Worm (Caenorhabditis elegans) whole organism, L4 larva: ENCODE measurements around the gene srh-39.

Experiments
- F10B5.3 ChIP-seq: sonication (generic microtip); optimal IDR thresholded peaks from 2 replicates; lab custom pipeline; 2016; ENCODE audit warnings: mild to moderate bottlenecking, missing genetic modification characterization, missing compliant biosample characterization
- Y48G9A.11 ChIP-seq: fragments of 200-800 bp; sonication (Bioruptor generic); IDR thresholded peaks from 2 replicates; pipeline ENCODE4 v1.3.6; 2022; ENCODE audit warnings: missing genetic modification reagents, missing genetic modification characterization, missing compliant biosample characterization
- Y5F2A.4 ChIP-seq: fragments of 200-800 bp; sonication (Bioruptor generic); optimal IDR thresholded peaks from 2 replicates; lab custom pipeline; 2018; ENCODE audit warnings: mild to moderate bottlenecking, missing genetic modification characterization, missing compliant biosample characterization
- ZK546.5 ChIP-seq, 2 experiments: sonication (generic microtip); optimal IDR thresholded peaks; 2 replicates each; lab custom pipeline; 2017; ENCODE audit warnings: missing biosample characterization in 2 of 2, missing genetic modification characterization in 2 of 2
- ama-1 ChIP-seq: fragments of 150-350 bp; optimal IDR thresholded peaks from 2 replicates; lab custom pipeline; 2014; ENCODE audit warnings: inconsistent platforms, mixed read lengths
- arid-1 ChIP-seq: fragments of 200-800 bp; sonication (Bioruptor generic); conservative IDR thresholded peaks from 2 replicates; pipeline ENCODE4 v1.3.6; 2022; ENCODE audit warnings: missing genetic modification reagents, missing genetic modification characterization, missing compliant biosample characterization
- attf-4 ChIP-seq: sonication (generic microtip); optimal IDR thresholded peaks from 3 replicates; lab custom pipeline; 2017; ENCODE audit warnings: missing biosample characterization, missing genetic modification characterization
- ceh-44 ChIP-seq: fragments of 200-800 bp; sonication (Bioruptor generic); IDR thresholded peaks from 2 replicates; pipeline ENCODE4 v1.3.6; 2022; ENCODE audit warnings: missing genetic modification reagents, missing genetic modification characterization, missing compliant biosample characterization
- ceh-62 ChIP-seq: sonication (generic microtip); optimal IDR thresholded peaks from 2 replicates; lab custom pipeline; 2017; ENCODE audit warnings: missing biosample characterization, missing genetic modification characterization
- ctbp-1 ChIP-seq: fragments of 200-800 bp; sonication (Bioruptor generic); IDR thresholded peaks from 2 replicates; pipeline ENCODE4 v1.3.6; 2022; ENCODE audit warnings: missing genetic modification reagents, missing genetic modification characterization, missing compliant biosample characterization
- daf-19 ChIP-seq: fragments of 200-800 bp; sonication (Bioruptor generic); conservative IDR thresholded peaks from 2 replicates; pipeline ENCODE4 v1.3.6; 2022; ENCODE audit warnings: missing genetic modification characterization, missing compliant biosample characterization
- dmd-6 ChIP-seq: fragments of 200-800 bp; sonication (Bioruptor generic); IDR thresholded peaks from 2 replicates; pipeline ENCODE4 v1.3.6; 2022; ENCODE audit warnings: missing genetic modification reagents, missing genetic modification characterization, missing compliant biosample characterization
- dpl-1 ChIP-seq: fragments of 150-350 bp; optimal IDR thresholded peaks from 2 replicates; lab custom pipeline; 2014; ENCODE audit warnings: missing biosample characterization, missing genetic modification reagents, missing genetic modification characterization
- dve-1 ChIP-seq: sonication (generic microtip); optimal IDR thresholded peaks from 2 replicates; lab custom pipeline; 2017; ENCODE audit warnings: antibody characterized with exemption, mild to moderate bottlenecking, missing genetic modification characterization, missing compliant biosample characterization; ENCODE audit not compliant: insufficient read depth
- fkh-10 ChIP-seq: fragments of 150-350 bp; optimal IDR thresholded peaks from 2 replicates; lab custom pipeline; 2014; ENCODE audit warnings: missing biosample characterization, missing genetic modification reagents, missing genetic modification characterization
- hlh-11 ChIP-seq: fragments of 200-800 bp; sonication (Bioruptor generic); optimal IDR thresholded peaks from 2 replicates; lab custom pipeline; 2018; ENCODE audit warnings: mild to moderate bottlenecking, missing genetic modification characterization, missing compliant biosample characterization
- hmg-1.1 ChIP-seq: fragments of 200-800 bp; sonication (Bioruptor generic); IDR thresholded peaks from 2 replicates; pipeline ENCODE4 v1.3.6; 2022; ENCODE audit warnings: missing genetic modification reagents, missing genetic modification characterization, missing compliant biosample characterization
- jun-1 ChIP-seq: fragments of 150-350 bp; optimal IDR thresholded peaks from 2 replicates; lab custom pipeline; 2014; ENCODE audit warnings: missing biosample characterization, missing genetic modification reagents, missing genetic modification characterization
- lin-15B ChIP-seq: fragments of 150-350 bp; sonication (generic microtip); optimal IDR thresholded peaks from 3 replicates; lab custom pipeline; 2014; ENCODE audit warnings: missing biosample characterization, missing genetic modification characterization
- lin-29 ChIP-seq: fragments of 200-800 bp; sonication (Bioruptor generic); IDR thresholded peaks from 2 replicates; pipeline ENCODE4 v1.3.6; 2022; ENCODE audit warnings: missing genetic modification reagents, missing genetic modification characterization, missing compliant biosample characterization
- lir-3 ChIP-seq: sonication (generic microtip); optimal IDR thresholded peaks from 2 replicates; lab custom pipeline; 2016; ENCODE audit warnings: mild to moderate bottlenecking, missing genetic modification characterization, missing compliant biosample characterization
- lsy-2 ChIP-seq, 2 experiments: fragments of 150-350 bp in 1 of 2; sonication (generic microtip) in 1 of 2; optimal IDR thresholded peaks; 2 replicates each; lab custom pipeline; 2014 to 2017; ENCODE audit warnings: missing biosample characterization in 2 of 2, missing genetic modification characterization in 2 of 2
- mdt-29 ChIP-seq: fragments of 200-800 bp; sonication (Bioruptor generic); IDR thresholded peaks from 2 replicates; pipeline ENCODE4 v1.3.6; 2022; ENCODE audit warnings: missing genetic modification reagents, missing genetic modification characterization, missing compliant biosample characterization
- mes-2 ChIP-seq: sonication (generic microtip); optimal IDR thresholded peaks from 2 replicates; lab custom pipeline; 2016; ENCODE audit warnings: missing genotype, mild to moderate bottlenecking, missing genetic modification characterization, missing compliant biosample characterization; ENCODE audit not compliant: poor library complexity, severe bottlenecking
- mxl-2 ChIP-seq: fragments of 200-800 bp; sonication (Bioruptor generic); conservative IDR thresholded peaks from 2 replicates; pipeline ENCODE4 v1.3.6; 2022; ENCODE audit warnings: missing genetic modification reagents, missing genetic modification characterization, missing compliant biosample characterization
- nhr-10 ChIP-seq: fragments of 150-350 bp; optimal IDR thresholded peaks from 2 replicates; lab custom pipeline; 2014; ENCODE audit warnings: missing biosample characterization, missing genetic modification characterization
- nhr-28 ChIP-seq: fragments of 150-350 bp; optimal IDR thresholded peaks from 2 replicates; lab custom pipeline; 2014; ENCODE audit warnings: missing biosample characterization, missing genetic modification characterization
- nhr-41 ChIP-seq: fragments of 200-800 bp; sonication (Bioruptor generic); IDR thresholded peaks from 2 replicates; pipeline ENCODE4 v1.3.6; 2022; ENCODE audit warnings: missing genetic modification reagents, missing genetic modification characterization, missing compliant biosample characterization
- nhr-42 ChIP-seq: fragments of 200-800 bp; sonication (Bioruptor generic); IDR thresholded peaks from 2 replicates; pipeline ENCODE4 v1.3.6; 2022; ENCODE audit warnings: missing genetic modification characterization, missing compliant biosample characterization
- nhr-48 ChIP-seq: sonication (generic microtip); optimal IDR thresholded peaks from 2 replicates; lab custom pipeline; 2016; ENCODE audit warnings: mild to moderate bottlenecking, missing genetic modification characterization, missing compliant biosample characterization
- nhr-6 ChIP-seq: fragments of 150-350 bp; optimal IDR thresholded peaks from 2 replicates; lab custom pipeline; 2014; ENCODE audit warnings: missing biosample characterization, missing genetic modification characterization
- nhr-76 ChIP-seq: fragments of 150-350 bp; optimal IDR thresholded peaks from 2 replicates; lab custom pipeline; 2014; ENCODE audit warnings: missing biosample characterization, missing genetic modification characterization
- nhr-77 ChIP-seq: fragments of 150-350 bp; optimal IDR thresholded peaks from 2 replicates; lab custom pipeline; 2014; ENCODE audit warnings: missing biosample characterization, missing genetic modification characterization
- pha-4 ChIP-seq, 2 experiments: fragments of 150-350 bp in 1 of 2; fragments of 200-800 bp in 1 of 2; sonication (Bioruptor generic) in 1 of 2; IDR thresholded peaks in 1 of 2; optimal IDR thresholded peaks in 1 of 2; 2 replicates each; pipeline versions ENCODE4 v1.3.6 to Lab custom; 2014 to 2022; ENCODE audit warnings: missing genetic modification characterization in 2 of 2, missing genetic modification reagents in 2 of 2, missing biosample characterization in 1 of 2, missing compliant biosample characterization in 1 of 2
- php-3 ChIP-seq: fragments of 200-800 bp; sonication (Bioruptor generic); IDR thresholded peaks from 2 replicates; pipeline ENCODE4 v1.3.6; 2022; ENCODE audit warnings: missing genetic modification reagents, missing genetic modification characterization, missing compliant biosample characterization
- pqm-1 ChIP-seq: sonication (generic microtip); optimal IDR thresholded peaks from 2 replicates; lab custom pipeline; 2017; ENCODE audit warnings: missing biosample characterization, missing genetic modification characterization
- saeg-2 ChIP-seq: fragments of 200-800 bp; sonication (Bioruptor generic); IDR thresholded peaks from 2 replicates; pipeline ENCODE4 v1.3.6; 2022; ENCODE audit warnings: missing genetic modification reagents, missing genetic modification characterization, missing compliant biosample characterization
- set-16 ChIP-seq: fragments of 200-800 bp; sonication (Bioruptor generic); IDR thresholded peaks from 2 replicates; pipeline ENCODE4 v1.3.6; 2022; ENCODE audit warnings: missing genetic modification reagents, missing genetic modification characterization, missing compliant biosample characterization
- tra-1 ChIP-seq: fragments of 200-800 bp; sonication (Bioruptor generic); IDR thresholded peaks from 2 replicates; pipeline ENCODE4 v1.3.6; 2022; ENCODE audit warnings: missing genetic modification reagents, missing genetic modification characterization, missing compliant biosample characterization
- unc-39 ChIP-seq: sonication (generic microtip); optimal IDR thresholded peaks from 2 replicates; lab custom pipeline; 2017; ENCODE audit warnings: missing biosample characterization, missing genetic modification characterization
- unc-62 ChIP-seq, 3 experiments: fragments of 150-350 bp in 1 of 3; sonication (generic microtip); optimal IDR thresholded peaks in 2 of 3; peaks in 1 of 3; 1 replicate in 1 of 3; 2 replicates in 2 of 3; lab custom pipeline; 2014 to 2017; ENCODE audit warnings: missing biosample characterization in 3 of 3, missing genetic modification characterization in 3 of 3, missing genetic modification reagents in 3 of 3, missing genotype in 1 of 3
- zfp-3 ChIP-seq: fragments of 200-800 bp; sonication (Bioruptor generic); conservative IDR thresholded peaks from 2 replicates; pipeline ENCODE4 v1.3.6; 2022; ENCODE audit warnings: missing genetic modification reagents, missing genetic modification characterization, missing compliant biosample characterization

The srh-39 gene

DNA sequence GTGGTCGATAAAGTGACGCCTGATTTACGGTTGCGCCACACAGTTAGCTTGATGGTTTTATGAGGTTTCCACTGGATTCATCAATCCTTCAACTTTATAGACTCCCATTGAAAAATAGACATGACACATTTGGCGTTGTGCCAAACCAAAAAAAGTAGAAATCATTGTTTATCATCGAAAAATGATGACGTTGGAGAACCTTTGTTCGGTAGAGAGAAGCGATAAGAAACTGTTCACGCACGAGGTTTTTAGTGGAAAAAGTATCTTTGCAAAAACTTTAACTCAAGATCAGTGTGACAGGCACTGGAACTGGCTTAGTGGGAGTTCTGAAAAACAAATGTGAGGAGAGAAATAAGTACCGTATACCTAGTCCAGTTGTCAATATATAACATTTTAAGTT lies 48.3 kb upstream of the srh-39 start (continued):
- TF ChIP-seq lin-15B (tag; lab: Kevin White, UChicago): no peak
- TF ChIP-seq zfp-3 (GFP tag; lab: Robert Waterston, UW): no peak
- no peak for TF ChIP-seq fkh-10 (GFP tag; lab: Kevin White, UChicago)
- no peak for TF ChIP-seq ceh-62 (tag; lab: Kevin White, UChicago)
- TF ChIP-seq jun-1: no peak
- TF ChIP-seq dve-1 (tag; lab: Kevin White, UChicago): peak; percentile 7
- TF ChIP-seq lsy-2 (tag; optimal IDR thresholded peaks at IDR 0.05; lab: Kevin White, UChicago): no peak
- TF ChIP-seq mxl-2 (GFP tag; lab: Robert Waterston, UW): no peak
- TF ChIP-seq ZK546.5 (tag; optimal IDR thresholded peaks at IDR 0.05; lab: Kevin White, UChicago): no peak
- no peak for TF ChIP-seq pha-4 (GFP tag; IDR thresholded peaks at IDR 0.05; lab: Robert Waterston, UW)
- TF ChIP-seq pha-4 (tag; optimal IDR thresholded peaks at IDR 0.05; lab: Kevin White, UChicago): no peak
- peak; percentile 31 for TF ChIP-seq pqm-1 (tag; lab: Kevin White, UChicago)
- TF ChIP-seq nhr-48 (tag; lab: Kevin White, UChicago): no peak
- no peak for TF ChIP-seq ctbp-1 (GFP tag; lab: Robert Waterston, UW)
- no peak for TF ChIP-seq nhr-41 (GFP tag; lab: Robert Waterston, UW)
- no peak for TF ChIP-seq nhr-6
- no peak for TF ChIP-seq arid-1
- TF ChIP-seq ama-1: no peak
- no peak for TF ChIP-seq mdt-29
- TF ChIP-seq nhr-10 (tag; lab: Kevin White, UChicago): no peak
- TF ChIP-seq lin-29: no peak
- peak; percentile 55 for TF ChIP-seq dmd-6 (GFP tag; lab: Robert Waterston, UW)
- no peak for TF ChIP-seq saeg-2 (GFP tag; lab: Robert Waterston, UW)
- TF ChIP-seq php-3 (GFP tag; lab: Robert Waterston, UW): no peak

DNA sequence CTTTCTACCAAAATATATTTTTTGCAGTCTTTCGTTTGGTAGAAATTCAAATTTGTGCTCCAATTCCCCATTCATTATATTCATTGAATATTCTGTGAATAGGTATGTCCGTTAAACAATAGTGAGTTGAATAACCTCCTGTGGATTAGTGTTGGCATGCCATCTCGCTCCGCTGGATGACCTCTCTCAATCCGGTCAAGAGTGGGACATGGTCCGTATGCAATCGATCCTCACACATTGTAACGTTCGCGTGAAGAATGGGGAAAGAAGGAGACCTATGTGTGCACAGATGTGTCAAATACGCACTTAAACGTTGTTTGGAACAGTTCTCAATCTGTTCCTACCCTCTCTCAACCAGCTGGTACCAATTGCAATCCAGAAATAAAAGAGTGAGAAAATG lies 47.9 kb upstream of the srh-39 start:
- TF ChIP-seq nhr-6 (no peak), ceh-44 (GFP tag; lab: Robert Waterston, UW) (no peak)

DNA sequence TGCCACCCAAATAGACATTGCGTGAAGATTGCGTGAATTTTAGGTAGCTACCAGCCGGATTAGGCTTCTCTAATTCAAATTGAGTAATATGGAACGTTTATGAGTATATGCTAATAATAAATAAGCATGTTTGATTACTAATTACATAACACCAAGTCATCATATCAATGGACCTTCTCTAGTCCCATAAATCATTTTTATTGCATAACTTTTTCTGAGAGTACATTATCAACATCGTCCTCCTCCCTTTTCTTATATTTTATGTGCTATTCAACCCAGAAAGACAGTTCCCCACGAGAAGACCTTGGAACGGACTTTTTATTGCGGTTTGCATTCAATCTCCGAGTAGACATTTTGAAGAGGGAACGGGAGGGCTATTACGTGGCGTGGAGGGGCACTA lies 47.0 kb upstream of the srh-39 start:
- TF ChIP-seq tra-1: 0 out of 2 replicates have a peak, but pooled peaks have one; percentile 25
- TF ChIP-seq Y48G9A.11 (GFP tag; lab: Robert Waterston, UW): 0 out of 2 replicates have a peak, but pooled peaks have one; percentile 17
- peak; percentile 24 for TF ChIP-seq F10B5.3 (tag; lab: Kevin White, UChicago)
- no peak for TF ChIP-seq lsy-2 (tag; optimal IDR thresholded peaks at IDR 0.05; lab: Kevin White, UChicago)
- no peak for TF ChIP-seq nhr-28 (tag; lab: Kevin White, UChicago)

- TF ChIP-seq set-16: 0 out of 2 replicates have a peak, but pooled peaks have one; percentile 7
- peak in 1 of 2 experiments; percentile 50 for TF ChIP-seq unc-62 (GFP tag; optimal IDR thresholded peaks at IDR 0.05 in 1 of 2; lab: Kevin White, UChicago)
- no peak for TF ChIP-seq unc-62 (tag; optimal IDR thresholded peaks at IDR 0.05; lab: Kevin White, UChicago)
- no peak for TF ChIP-seq unc-39
These were observed 45.6 kb upstream of the srh-39 start, which contains the start of gene cki-1 for ce11 chrII:7810869-7811543. Gene cki-1, plus strand, starts transcription at chrII:7811240.

DNA sequence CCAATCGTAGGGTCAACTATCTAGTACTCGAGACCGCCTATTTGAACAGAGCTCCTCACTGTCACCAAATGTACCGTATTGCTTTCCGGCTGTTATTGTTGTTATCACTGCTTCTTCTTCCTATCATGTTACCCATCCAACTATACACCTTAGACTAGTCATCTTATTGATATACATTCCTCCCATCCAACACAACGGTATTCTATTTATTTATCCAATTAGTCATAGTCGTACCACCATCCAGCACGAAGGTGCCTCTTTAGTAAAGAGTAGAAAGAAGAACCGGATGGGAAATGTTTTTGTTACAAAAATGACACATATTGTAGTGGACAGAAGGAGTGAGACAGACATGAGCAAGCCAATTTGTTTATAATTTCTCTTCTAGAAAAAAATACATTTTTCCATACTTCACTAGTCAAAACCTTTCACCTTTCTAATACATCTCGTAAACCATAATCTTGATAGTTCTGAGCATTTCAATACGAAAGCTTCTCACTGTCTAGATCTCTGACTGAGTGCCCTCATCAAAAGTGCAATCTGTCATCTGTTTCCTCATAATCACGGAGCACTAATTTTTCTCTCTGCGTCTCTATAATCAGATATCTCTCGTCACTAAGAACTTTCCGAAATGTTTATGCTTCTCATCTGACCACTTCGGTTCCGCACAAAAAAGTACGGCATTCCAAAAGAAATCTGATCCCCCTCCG lies 45.0 kb upstream of the srh-39 start:
- TF ChIP-seq nhr-76 (tag; lab: Kevin White, UChicago): no peak
- TF ChIP-seq daf-19 (GFP tag; lab: Robert Waterston, UW): no peak
- TF ChIP-seq attf-4: peak; percentile 11
- TF ChIP-seq nhr-77: no peak
- peak; percentile 7 for TF ChIP-seq hlh-11 (tag; lab: Kevin White, UChicago)
- peak in 1 of 2 experiments; percentile 45 for TF ChIP-seq lsy-2 (tag; optimal IDR thresholded peaks at IDR 0.05; lab: Kevin White, UChicago)
- TF ChIP-seq mes-2 (tag; lab: Kevin White, UChicago): peak; percentile 20
- TF ChIP-seq unc-62 (GFP tag; optimal IDR thresholded peaks at IDR 0.05 in 1 of 2; lab: Kevin White, UChicago): peak in 1 of 2 experiments; percentile 37
- no peak for TF ChIP-seq unc-62 (tag; optimal IDR thresholded peaks at IDR 0.05; lab: Kevin White, UChicago)
- no peak for TF ChIP-seq Y5F2A.4
- TF ChIP-seq dpl-1: no peak
- no peak for TF ChIP-seq ceh-62 (tag; lab: Kevin White, UChicago)
- no peak for TF ChIP-seq lir-3 (tag; lab: Kevin White, UChicago)
- no peak for TF ChIP-seq nhr-42 (GFP tag; lab: Robert Waterston, UW)
- TF ChIP-seq hmg-1.1: no peak
